Fruit fly (Drosophila melanogaster) whole organism, embryonic: ENCODE data around the gene CG12507.

Experiments used
- CG10959 ChIP-seq: fragments of 200-800 bp; sonication (Bioruptor generic); IDR thresholded peaks from 2 replicates; pipeline ENCODE4 v1.3.6; 2022; ENCODE audit warnings: missing biosample characterization, missing genetic modification characterization
- CG10979 ChIP-seq: fragments of 200-800 bp; sonication (Bioruptor generic); optimal IDR thresholded peaks from 2 replicates; lab custom pipeline; 2018; ENCODE audit warnings: missing biosample characterization, mild to moderate bottlenecking, missing genetic modification characterization, moderate library complexity
- CG17186 ChIP-seq: fragments of 200-800 bp; sonication (Bioruptor generic); optimal IDR thresholded peaks from 3 replicates; lab custom pipeline; 2017; ENCODE audit warnings: missing biosample characterization, missing genetic modification reagents, missing genetic modification characterization
- CG18476 ChIP-seq: fragments of 200-800 bp; sonication (Bioruptor generic); optimal IDR thresholded peaks from 2 replicates; lab custom pipeline; 2016; ENCODE audit warnings: missing biosample characterization, mild to moderate bottlenecking, missing genetic modification characterization
- CG2875 ChIP-seq: fragments of 200-800 bp; sonication (Bioruptor generic); optimal IDR thresholded peaks from 2 replicates; lab custom pipeline; 2017; ENCODE audit warnings: missing biosample characterization, mild to moderate bottlenecking, missing genetic modification characterization, missing genetic modification reagents
- CG31224 ChIP-seq: fragments of 200-800 bp; sonication (Bioruptor generic); IDR thresholded peaks from 2 replicates; pipeline ENCODE4 v1.3.6; 2022; ENCODE audit warnings: missing biosample characterization, missing genetic modification characterization
- CG3163 ChIP-seq: fragments of 200-800 bp; sonication (Bioruptor generic); optimal IDR thresholded peaks from 3 replicates; lab custom pipeline; 2016; ENCODE audit warnings: missing biosample characterization, missing genetic modification characterization
- CG32772 ChIP-seq: fragments of 200-800 bp; sonication (Bioruptor generic); IDR thresholded peaks from 2 replicates; pipeline ENCODE4 v1.3.6; 2022; ENCODE audit warnings: missing biosample characterization, missing genetic modification characterization
- CG4820 ChIP-seq: fragments of 200-800 bp; sonication (Bioruptor generic); optimal IDR thresholded peaks from 3 replicates; lab custom pipeline; 2016; ENCODE audit warnings: missing biosample characterization, missing genetic modification characterization
- CG6765 ChIP-seq: fragments of 200-800 bp; sonication (Bioruptor generic); optimal IDR thresholded peaks from 3 replicates; lab custom pipeline; 2017; ENCODE audit warnings: missing biosample characterization, mild to moderate bottlenecking, missing genetic modification characterization
- CG8944 ChIP-seq: fragments of 200-800 bp; sonication (Bioruptor generic); optimal IDR thresholded peaks from 3 replicates; lab custom pipeline; 2016; ENCODE audit warnings: missing biosample characterization, missing genetic modification characterization
- CTCF ChIP-seq: fragments of 200-800 bp; sonication (Bioruptor generic); optimal IDR thresholded peaks from 2 replicates; lab custom pipeline; 2017; ENCODE audit warnings: missing biosample characterization, mild to moderate bottlenecking, missing genetic modification characterization, moderate library complexity
- D ChIP-seq, 2 experiments: fragments of 200-800 bp in 1 of 2; fragments of >200 bp in 1 of 2; sonication (Bioruptor generic) in 1 of 2; optimal IDR thresholded peaks; 2 replicates in 1 of 2; 3 replicates in 1 of 2; lab custom pipeline; 2017; ENCODE audit warnings: mild to moderate bottlenecking in 1 of 2, missing biosample characterization in 1 of 2, missing genetic modification characterization in 1 of 2, missing genetic modification reagents in 1 of 2
- HLHmδ ChIP-seq: fragments of 200-800 bp; sonication (Bioruptor generic); optimal IDR thresholded peaks from 2 replicates; lab custom pipeline; 2018; ENCODE audit warnings: missing biosample characterization, mild to moderate bottlenecking, missing genetic modification characterization, moderate library complexity
- Hr51 ChIP-seq, 2 experiments: fragments of 200-800 bp; sonication (Bioruptor generic); optimal IDR thresholded peaks; 2 replicates in 1 of 2; 3 replicates in 1 of 2; lab custom pipeline; 2016 to 2018; ENCODE audit warnings: missing biosample characterization in 2 of 2, missing genetic modification characterization in 2 of 2, mild to moderate bottlenecking in 1 of 2, moderate library complexity in 1 of 2
- Kr ChIP-seq: fragments of 200-800 bp; sonication (Bioruptor generic); optimal IDR thresholded peaks from 2 replicates; lab custom pipeline; 2017; ENCODE audit warnings: missing biosample characterization, mild to moderate bottlenecking, missing genetic modification characterization
- Lhr ChIP-seq: fragments of 200-800 bp; sonication (Bioruptor generic); optimal IDR thresholded peaks from 3 replicates; lab custom pipeline; 2017; ENCODE audit warnings: mild to moderate bottlenecking, missing biosample characterization, missing genetic modification reagents, missing genetic modification characterization
- Nf-YB ChIP-seq: fragments of 200-800 bp; sonication (Bioruptor generic); optimal IDR thresholded peaks from 3 replicates; lab custom pipeline; 2019; ENCODE audit warnings: missing biosample characterization, mild to moderate bottlenecking, missing genetic modification characterization, moderate library complexity
- Nf-YC ChIP-seq: fragments of 200-800 bp; optimal IDR thresholded peaks from 3 replicates; lab custom pipeline; 2019; ENCODE audit warnings: missing biosample characterization, mild to moderate bottlenecking, missing genetic modification characterization, moderate library complexity
- ara ChIP-seq: fragments of 200-800 bp; sonication (Bioruptor generic); IDR thresholded peaks from 2 replicates; pipeline ENCODE4 v1.3.6; 2022; ENCODE audit warnings: missing biosample characterization, missing genetic modification characterization
- ato ChIP-seq: fragments of 200-800 bp; sonication (Bioruptor generic); IDR thresholded peaks from 2 replicates; pipeline ENCODE4 v1.3.6; 2022; ENCODE audit warnings: missing biosample characterization, missing genetic modification characterization; ENCODE audit not compliant: partially characterized antibody
- cad ChIP-seq: fragments of >200 bp; optimal IDR thresholded peaks from 2 replicates; lab custom pipeline; 2017; ENCODE audit warnings: missing biosample characterization, missing genetic modification characterization
- cg ChIP-seq: fragments of 200-800 bp; sonication (Bioruptor generic); optimal IDR thresholded peaks from 3 replicates; lab custom pipeline; 2019; ENCODE audit warnings: missing biosample characterization, mild to moderate bottlenecking, missing genetic modification characterization, moderate library complexity
- gcm ChIP-seq: fragments of 200-800 bp; sonication (Bioruptor generic); optimal IDR thresholded peaks from 2 replicates; lab custom pipeline; 2019; ENCODE audit warnings: missing biosample characterization, mild to moderate bottlenecking, missing genetic modification characterization, moderate library complexity
- gro ChIP-seq: fragments of 200-800 bp; sonication (Bioruptor generic); optimal IDR thresholded peaks from 2 replicates; lab custom pipeline; 2016; ENCODE audit warnings: missing biosample characterization, missing genetic modification characterization
- inv ChIP-seq: fragments of 200-800 bp; sonication (Bioruptor generic); IDR thresholded peaks from 2 replicates; pipeline ENCODE4 v1.3.6; 2022; ENCODE audit warnings: missing biosample characterization, missing genetic modification characterization; ENCODE audit not compliant: partially characterized antibody
- jumu ChIP-seq: fragments of 200-800 bp; sonication (Bioruptor generic); optimal IDR thresholded peaks from 3 replicates; lab custom pipeline; 2016; ENCODE audit warnings: missing biosample characterization, missing genetic modification characterization
- mld ChIP-seq: fragments of 200-800 bp; sonication (Bioruptor generic); IDR thresholded peaks from 3 replicates; pipeline ENCODE4 v1.3.6; 2022; ENCODE audit warnings: missing biosample characterization, missing genetic modification characterization; ENCODE audit not compliant: partially characterized antibody
- pfk ChIP-seq: fragments of 200-800 bp; sonication (Bioruptor generic); optimal IDR thresholded peaks from 2 replicates; lab custom pipeline; 2018; ENCODE audit warnings: missing biosample characterization, mild to moderate bottlenecking, missing genetic modification characterization, moderate library complexity
- phol ChIP-seq: fragments of 200-800 bp; sonication (Bioruptor generic); optimal IDR thresholded peaks from 3 replicates; lab custom pipeline; 2018; ENCODE audit warnings: missing biosample characterization, mild to moderate bottlenecking, missing genetic modification characterization, moderate library complexity
- pita ChIP-seq: fragments of 200-800 bp; sonication (Bioruptor generic); optimal IDR thresholded peaks from 2 replicates; lab custom pipeline; 2017; ENCODE audit warnings: missing biosample characterization, mild to moderate bottlenecking, missing genetic modification characterization
- sens-2 ChIP-seq: fragments of 200-800 bp; sonication (Bioruptor generic); IDR thresholded peaks from 2 replicates; pipeline ENCODE4 v1.3.6; 2022; ENCODE audit warnings: missing biosample characterization, missing genetic modification characterization
- slbo ChIP-seq: fragments of 200-800 bp; sonication (Bioruptor generic); IDR thresholded peaks from 2 replicates; pipeline ENCODE4 v1.3.6; 2022; ENCODE audit warnings: missing biosample characterization, missing genetic modification characterization
- slou ChIP-seq: fragments of 200-800 bp; sonication (Bioruptor generic); optimal IDR thresholded peaks from 3 replicates; lab custom pipeline; 2016; ENCODE audit warnings: missing biosample characterization, missing genetic modification characterization
- tin ChIP-seq: fragments of 200-800 bp; sonication (Bioruptor generic); optimal IDR thresholded peaks from 3 replicates; lab custom pipeline; 2016; ENCODE audit warnings: missing biosample characterization, missing genetic modification characterization
- tll ChIP-seq, 2 experiments: fragments of 200-800 bp in 1 of 2; fragments of >200 bp in 1 of 2; sonication (Bioruptor generic) in 1 of 2; optimal IDR thresholded peaks; 2 replicates each; lab custom pipeline; 2017 to 2019; ENCODE audit warnings: missing biosample characterization in 2 of 2, missing genetic modification characterization in 2 of 2, mild to moderate bottlenecking in 1 of 2, moderate library complexity in 1 of 2
- tx ChIP-seq: fragments of 200-800 bp; sonication (Bioruptor generic); optimal IDR thresholded peaks from 2 replicates; lab custom pipeline; 2016; ENCODE audit warnings: missing biosample characterization, missing genetic modification characterization
- yki ChIP-seq: fragments of >200 bp; optimal IDR thresholded peaks from 3 replicates; lab custom pipeline; 2018
- z ChIP-seq: fragments of 200-800 bp; sonication (Bioruptor generic); IDR thresholded peaks from 3 replicates; pipeline ENCODE4 v1.3.6; 2022; ENCODE audit warnings: missing biosample characterization, missing genetic modification characterization
- zen ChIP-seq: fragments of 200-800 bp; sonication (Bioruptor generic); optimal IDR thresholded peaks from 3 replicates; lab custom pipeline; 2018; ENCODE audit warnings: missing biosample characterization, mild to moderate bottlenecking, missing genetic modification characterization, moderate library complexity

The CG12507 gene

dm6 chrX:16241831-16242451, 24.4 kb downstream of the CG12507 start (continued):
- TF ChIP-seq CG6765 (no peak), Nf-YB (no peak), Hr51 (GFP tag; optimal IDR thresholded peaks at IDR 0.05; lab: Kevin White, UChicago) (no peak), tin (GFP tag; lab: Kevin White, UChicago) (no peak), CG31224 (GFP tag; lab: Robert Waterston, UW) (no peak), pita (GFP tag; lab: Kevin White, UChicago) (no peak), phol (tag; lab: Kevin White, UChicago) (no peak), CG10959 (no peak), CG10979 (tag; lab: Kevin White, UChicago) (no peak), Lhr (GFP tag; lab: Kevin White, UChicago) (no peak), sens-2 (GFP tag; lab: Robert Waterston, UW) (no peak), CTCF (no peak), zen (tag; lab: Kevin White, UChicago) (peak; percentile 74), tll (GFP tag; optimal IDR thresholded peaks at IDR 0.05; lab: Kevin White, UChicago) (peak in 1 of 2 experiments; percentile 65), D (optimal IDR thresholded peaks at IDR 0.05; lab: Kevin White, UChicago) (peak; percentile 97), D (GFP tag; optimal IDR thresholded peaks at IDR 0.05; lab: Kevin White, UChicago) (no peak)

dm6 chrX:16231292-16231691, 35.0 kb downstream of the CG12507 start:
- no peak for TF ChIP-seq CG18476
- TF ChIP-seq gcm (GFP tag; lab: Kevin White, UChicago), result no peak
- TF ChIP-seq CG4820 (GFP tag; lab: Kevin White, UChicago), result no peak
- TF ChIP-seq CG8944 (GFP tag; lab: Kevin White, UChicago), result no peak
- no peak for TF ChIP-seq Kr (GFP tag; lab: Kevin White, UChicago)
- TF ChIP-seq slbo (GFP tag; lab: Robert Waterston, UW), result no peak
- no peak for TF ChIP-seq inv (GFP tag; lab: Robert Waterston, UW)
- TF ChIP-seq zen (tag; lab: Kevin White, UChicago), result peak; percentile 17
- TF ChIP-seq cg (GFP tag; lab: Kevin White, UChicago), result peak; percentile 72
- no peak for TF ChIP-seq HLHmδ (GFP tag; lab: Kevin White, UChicago)
- peak; percentile 77 for TF ChIP-seq Nf-YC (tag; lab: Kevin White, UChicago)
- no peak for TF ChIP-seq yki (lab: Kevin White, UChicago)
- TF ChIP-seq slou, result no peak
- no peak for TF ChIP-seq ato (GFP tag; lab: Robert Waterston, UW)
- TF ChIP-seq pfk, result no peak
- peak; percentile 79 for TF ChIP-seq Nf-YB
- TF ChIP-seq mld (GFP tag; lab: Robert Waterston, UW), result no peak
- no peak for TF ChIP-seq jumu
- TF ChIP-seq tx (GFP tag; lab: Kevin White, UChicago), result no peak
- no peak for TF ChIP-seq CG2875 (GFP tag; lab: Kevin White, UChicago)
- TF ChIP-seq ara (GFP tag; lab: Robert Waterston, UW), result no peak
- TF ChIP-seq CG17186 (GFP tag; lab: Kevin White, UChicago), result no peak
- no peak for TF ChIP-seq CG32772 (GFP tag; lab: Robert Waterston, UW)
- no peak for TF ChIP-seq CG3163
- TF ChIP-seq z (GFP tag; lab: Robert Waterston, UW), result no peak
- no peak for TF ChIP-seq cad
- TF ChIP-seq gro (GFP tag; lab: Kevin White, UChicago), result no peak
